Fruit fly (Drosophila melanogaster) whole organism, adult: ENCODE measurements around the gene unk.

ENCODE experiments used
- CG11617 ChIP-seq: fragments of 200-800 bp; sonication (Bioruptor generic); optimal IDR thresholded peaks from 2 replicates; lab custom pipeline; 2017; ENCODE audit warnings: mild to moderate bottlenecking, missing biosample characterization, missing genetic modification reagents, missing genetic modification characterization
- CG12768 ChIP-seq: fragments of 200-800 bp; sonication (Bioruptor generic); optimal IDR thresholded peaks from 2 replicates; lab custom pipeline; 2017; ENCODE audit warnings: missing biosample characterization, missing genetic modification characterization, mild to moderate bottlenecking, moderate library complexity, missing genetic modification reagents
- CG14711 ChIP-seq: fragments of 200-800 bp; sonication (Bioruptor generic); optimal IDR thresholded peaks from 2 replicates; lab custom pipeline; 2018; ENCODE audit warnings: missing biosample characterization, mild to moderate bottlenecking, missing genetic modification characterization, moderate library complexity
- CG1620 ChIP-seq: fragments of 200-800 bp; sonication (Bioruptor generic); optimal IDR thresholded peaks from 2 replicates; lab custom pipeline; 2016; ENCODE audit warnings: missing biosample characterization, missing genetic modification characterization
- CG33017 ChIP-seq: fragments of 200-800 bp; sonication (Bioruptor generic); optimal IDR thresholded peaks from 2 replicates; lab custom pipeline; 2018; ENCODE audit warnings: missing biosample characterization, mild to moderate bottlenecking, missing genetic modification characterization, moderate library complexity
- CG5204 ChIP-seq: fragments of 200-800 bp; sonication (Bioruptor generic); optimal IDR thresholded peaks from 2 replicates; lab custom pipeline; 2016; ENCODE audit warnings: missing biosample characterization, missing genetic modification characterization
- CG7045 ChIP-seq: fragments of 200-800 bp; sonication (Bioruptor generic); optimal IDR thresholded peaks from 2 replicates; lab custom pipeline; 2017; ENCODE audit warnings: missing biosample characterization, mild to moderate bottlenecking, missing genetic modification characterization
- CG7101 ChIP-seq: fragments of 200-800 bp; sonication (Bioruptor generic); optimal IDR thresholded peaks from 2 replicates; lab custom pipeline; 2018; ENCODE audit warnings: missing biosample characterization, mild to moderate bottlenecking, missing genetic modification characterization, moderate library complexity
- Clk ChIP-seq: fragments of 200-800 bp; sonication (Bioruptor generic); optimal IDR thresholded peaks from 2 replicates; lab custom pipeline; 2017; ENCODE audit warnings: missing biosample characterization, missing genetic modification characterization
- Crg-1 ChIP-seq: fragments of 200-800 bp; sonication (Bioruptor generic); optimal IDR thresholded peaks from 2 replicates; lab custom pipeline; 2016; ENCODE audit warnings: missing biosample characterization, missing genetic modification characterization
- Hr96 ChIP-seq: fragments of 200-800 bp; sonication (Bioruptor generic); optimal IDR thresholded peaks from 2 replicates; lab custom pipeline; 2016; ENCODE audit warnings: missing biosample characterization, missing genetic modification characterization
- Mnt ChIP-seq: fragments of 200-800 bp; sonication (Bioruptor generic); optimal IDR thresholded peaks from 2 replicates; lab custom pipeline; 2016; ENCODE audit warnings: missing biosample characterization, mild to moderate bottlenecking, missing genetic modification characterization
- bab1 ChIP-seq: fragments of 200-800 bp; sonication (Bioruptor generic); optimal IDR thresholded peaks from 3 replicates; lab custom pipeline; 2019; ENCODE audit warnings: missing biosample characterization, mild to moderate bottlenecking, missing genetic modification characterization, moderate library complexity
- cic ChIP-seq: fragments of 200-800 bp; sonication (Bioruptor generic); optimal IDR thresholded peaks from 2 replicates; lab custom pipeline; 2017; ENCODE audit warnings: missing biosample characterization, mild to moderate bottlenecking, missing genetic modification characterization, moderate library complexity
- cnc ChIP-seq, 2 experiments: fragments of >200 bp; optimal IDR thresholded peaks; 2 replicates each; lab custom pipeline; 2017
- kay ChIP-seq: fragments of 200-800 bp; sonication (Bioruptor generic); peaks from one replicate; lab custom pipeline; 2016; ENCODE audit warnings: missing biosample characterization, missing genetic modification characterization, borderline replicate concordance
- ovo ChIP-seq: fragments of 200-800 bp; sonication (Bioruptor generic); optimal IDR thresholded peaks from 2 replicates; lab custom pipeline; 2016; ENCODE audit warnings: missing biosample characterization, missing genetic modification characterization
- pad ChIP-seq: fragments of 200-800 bp; sonication (Bioruptor generic); optimal IDR thresholded peaks from 3 replicates; lab custom pipeline; 2017; ENCODE audit warnings: missing biosample characterization, missing genetic modification characterization, mild to moderate bottlenecking, moderate library complexity, missing genetic modification reagents
- tj ChIP-seq: fragments of 200-800 bp; sonication (Bioruptor generic); optimal IDR thresholded peaks from 3 replicates; lab custom pipeline; 2017; ENCODE audit warnings: missing biosample characterization, mild to moderate bottlenecking, missing genetic modification characterization, moderate library complexity
- toe ChIP-seq: fragments of 200-800 bp; sonication (Bioruptor generic); optimal IDR thresholded peaks from 2 replicates; lab custom pipeline; 2016; ENCODE audit warnings: missing biosample characterization, missing genetic modification characterization

Gene unk

dm6 chr3R:23138439-23138838, 19.2 kb downstream of the unk start:
- TF ChIP-seq CG1620 (GFP tag; lab: Kevin White, UChicago) (no peak), tj (GFP tag; lab: Kevin White, UChicago) (no peak), Mnt (GFP tag; lab: Kevin White, UChicago) (no peak), CG11617 (no peak), pad (GFP tag; lab: Kevin White, UChicago) (no peak), cnc (optimal IDR thresholded peaks at IDR 0.05; lab: Kevin White, UChicago) (no peak), cic (GFP tag; lab: Kevin White, UChicago) (no peak), CG33017 (tag; lab: Kevin White, UChicago) (no peak), ovo (no peak), Hr96 (GFP tag; lab: Kevin White, UChicago) (no peak)

dm6 chr3R:23134690-23135089, 23.0 kb downstream of the unk start:
- no peak for TF ChIP-seq tj (GFP tag; lab: Kevin White, UChicago)
- no peak for TF ChIP-seq cic (GFP tag; lab: Kevin White, UChicago)
- no peak for TF ChIP-seq Hr96 (GFP tag; lab: Kevin White, UChicago)
- TF ChIP-seq CG1620 (GFP tag; lab: Kevin White, UChicago), result no peak
- TF ChIP-seq CG5204 (GFP tag; lab: Kevin White, UChicago), result no peak
- no peak for TF ChIP-seq pad (GFP tag; lab: Kevin White, UChicago)
- no peak for TF ChIP-seq CG7045 (GFP tag; lab: Kevin White, UChicago)
- TF ChIP-seq Clk (GFP tag; lab: Kevin White, UChicago), result no peak
- no peak for TF ChIP-seq Mnt (GFP tag; lab: Kevin White, UChicago)
- no peak for TF ChIP-seq bab1 (GFP tag; lab: Kevin White, UChicago)
- TF ChIP-seq Crg-1, result no peak
- TF ChIP-seq CG14711 (tag; lab: Kevin White, UChicago), result no peak
- no peak for TF ChIP-seq toe
- TF ChIP-seq ovo, result no peak

dm6 chr3R:23133301-23133828, 24.3 kb downstream of the unk start:
- no peak for TF ChIP-seq CG7101
- TF ChIP-seq CG1620 (GFP tag; lab: Kevin White, UChicago), result no peak
- TF ChIP-seq kay (GFP tag; lab: Kevin White, UChicago), result no peak
- TF ChIP-seq Crg-1, result no peak

dm6 chr3R:23132299-23132698, 25.4 kb downstream of the unk start:
- TF ChIP-seq CG14711 (tag; lab: Kevin White, UChicago) (no peak), CG7045 (GFP tag; lab: Kevin White, UChicago) (no peak), kay (GFP tag; lab: Kevin White, UChicago) (no peak), bab1 (GFP tag; lab: Kevin White, UChicago) (no peak), CG11617 (no peak), toe (no peak), pad (GFP tag; lab: Kevin White, UChicago) (no peak), CG7101 (no peak), Clk (GFP tag; lab: Kevin White, UChicago) (no peak), CG5204 (GFP tag; lab: Kevin White, UChicago) (no peak), Mnt (GFP tag; lab: Kevin White, UChicago) (no peak), ovo (no peak), cic (GFP tag; lab: Kevin White, UChicago) (no peak), Crg-1 (no peak), cnc (optimal IDR thresholded peaks at IDR 0.05; lab: Kevin White, UChicago) (no peak), tj (GFP tag; lab: Kevin White, UChicago) (no peak), CG12768 (GFP tag; lab: Kevin White, UChicago) (no peak), CG1620 (GFP tag; lab: Kevin White, UChicago) (no peak)

dm6 chr3R:23131341-23131884, 26.2 kb downstream of the unk start:
- no peak for TF ChIP-seq Clk (GFP tag; lab: Kevin White, UChicago)
- no peak for TF ChIP-seq kay (GFP tag; lab: Kevin White, UChicago)
- TF ChIP-seq Crg-1, result no peak
- TF ChIP-seq CG33017 (tag; lab: Kevin White, UChicago), result no peak
- no peak for TF ChIP-seq toe
- TF ChIP-seq pad (GFP tag; lab: Kevin White, UChicago), result no peak
- no peak for TF ChIP-seq CG5204 (GFP tag; lab: Kevin White, UChicago)
- TF ChIP-seq CG1620 (GFP tag; lab: Kevin White, UChicago), result no peak
- TF ChIP-seq CG14711 (tag; lab: Kevin White, UChicago), result no peak
- TF ChIP-seq cnc (optimal IDR thresholded peaks at IDR 0.05; lab: Kevin White, UChicago), result no peak
- no peak for TF ChIP-seq ovo
- TF ChIP-seq CG12768 (GFP tag; lab: Kevin White, UChicago), result no peak
- no peak for TF ChIP-seq Mnt (GFP tag; lab: Kevin White, UChicago)
- TF ChIP-seq Hr96 (GFP tag; lab: Kevin White, UChicago), result no peak

dm6 chr3R:23130884-23131283, 26.8 kb downstream of the unk start:
- TF ChIP-seq CG14711 (tag; lab: Kevin White, UChicago) (no peak), CG11617 (no peak), toe (no peak), CG33017 (tag; lab: Kevin White, UChicago) (no peak)

dm6 chr3R:23130181-23130580, 27.5 kb downstream of the unk start:
- no peak for TF ChIP-seq pad (GFP tag; lab: Kevin White, UChicago)
- no peak for TF ChIP-seq CG7101
- TF ChIP-seq kay (GFP tag; lab: Kevin White, UChicago), result no peak
- no peak for TF ChIP-seq CG11617
- TF ChIP-seq Crg-1, result no peak
- TF ChIP-seq Hr96 (GFP tag; lab: Kevin White, UChicago), result no peak
- TF ChIP-seq CG12768 (GFP tag; lab: Kevin White, UChicago), result no peak
- TF ChIP-seq CG33017 (tag; lab: Kevin White, UChicago), result no peak
- TF ChIP-seq CG5204 (GFP tag; lab: Kevin White, UChicago), result no peak
- TF ChIP-seq toe, result no peak
- no peak for TF ChIP-seq Mnt (GFP tag; lab: Kevin White, UChicago)
- TF ChIP-seq CG14711 (tag; lab: Kevin White, UChicago), result no peak
- TF ChIP-seq CG1620 (GFP tag; lab: Kevin White, UChicago), result no peak
- TF ChIP-seq cnc (optimal IDR thresholded peaks at IDR 0.05; lab: Kevin White, UChicago), result no peak
- no peak for TF ChIP-seq tj (GFP tag; lab: Kevin White, UChicago)
- no peak for TF ChIP-seq Clk (GFP tag; lab: Kevin White, UChicago)
- TF ChIP-seq cic (GFP tag; lab: Kevin White, UChicago), result no peak
- no peak for TF ChIP-seq CG7045 (GFP tag; lab: Kevin White, UChicago)
